Fruit fly (Drosophila melanogaster): ENCODE results near the gene Atg8a.

- TF ChIP-seq CG10348 (GFP tag; IDR thresholded peaks at IDR 0.05) (no peak), CG8159 (tag; optimal IDR thresholded peaks at IDR 0.05) (peak; percentile 34), CG13204 (GFP tag; optimal IDR thresholded peaks at IDR 0.05) (peak; percentile 72), CG12605 (GFP tag; IDR thresholded peaks at IDR 0.05) (peak; percentile 60; the same call in 1 of the 2 replicates), Pif1A (GFP tag; optimal IDR thresholded peaks at IDR 0.05) (peak; percentile 44), CG4496 (GFP tag; IDR thresholded peaks at IDR 0.05) (no peak; the same call in 2 of the 3 replicates), Ets98B (GFP tag; IDR thresholded peaks at IDR 0.05) (peak; percentile 30; the same call in 1 of the 2 replicates)
Measured at dm6 chrX:10738835-10739371, 29.2 kb downstream of the Atg8a start.

All from whole organism, pupa.